Worm (Caenorhabditis elegans) whole organism, young adult: ENCODE measurements around the gene msp-3.

Experiments
- B0261.1 ChIP-seq: sonication (generic microtip); optimal IDR thresholded peaks from 2 replicates; lab custom pipeline; 2016; ENCODE audit warnings: mild to moderate bottlenecking, missing genetic modification characterization, moderate library complexity, missing compliant biosample characterization
- D2030.7 ChIP-seq: fragments of 200-800 bp; sonication (Bioruptor generic); IDR thresholded peaks from 2 replicates; pipeline ENCODE4 v1.3.6; 2022; ENCODE audit warnings: missing genetic modification reagents, missing genetic modification characterization, missing compliant biosample characterization
- F37B4.10 ChIP-seq: fragments of 200-800 bp; sonication (Bioruptor generic); IDR thresholded peaks from 2 replicates; pipeline ENCODE4 v1.3.6; 2022; ENCODE audit warnings: missing genetic modification characterization, missing compliant biosample characterization
- F55B11.4 ChIP-seq: sonication (generic microtip); optimal IDR thresholded peaks from 2 replicates; lab custom pipeline; 2016; ENCODE audit warnings: missing compliant biosample characterization, missing genetic modification characterization, borderline replicate concordance; ENCODE audit not compliant: insufficient read depth
- K12H6.12 ChIP-seq: fragments of 200-800 bp; sonication (Bioruptor generic); optimal IDR thresholded peaks from 2 replicates; lab custom pipeline; 2018; ENCODE audit warnings: mild to moderate bottlenecking, missing genetic modification characterization, missing compliant biosample characterization
- Y67H2A.10 ChIP-seq: fragments of 200-800 bp; sonication (Bioruptor generic); conservative IDR thresholded peaks from 2 replicates; pipeline ENCODE4 v1.3.6; 2022; ENCODE audit warnings: missing genetic modification reagents, missing genetic modification characterization, missing compliant biosample characterization
- Y79H2A.3 ChIP-seq: fragments of 200-800 bp; sonication (Bioruptor generic); conservative IDR thresholded peaks from 2 replicates; pipeline ENCODE4 v1.3.6; 2022; ENCODE audit warnings: missing genetic modification reagents, missing genetic modification characterization, missing compliant biosample characterization
- ama-1 ChIP-seq, 3 experiments: fragments of 150-350 bp in 1 of 3; sonication (generic microtip) in 2 of 3; optimal IDR thresholded peaks; 2 replicates each; lab custom pipeline; 2014 to 2018; ENCODE audit warnings: missing biosample characterization in 2 of 3, missing genetic modification characterization in 2 of 3, missing genetic modification reagents in 2 of 3
- atf-7 ChIP-seq: sonication (generic microtip); optimal IDR thresholded peaks from 2 replicates; lab custom pipeline; 2017; ENCODE audit warnings: mild to moderate bottlenecking, missing genetic modification characterization, missing compliant biosample characterization
- ceh-100 ChIP-seq: fragments of 200-800 bp; sonication (Bioruptor generic); IDR thresholded peaks from 2 replicates; pipeline ENCODE4 v1.3.6; 2022; ENCODE audit warnings: missing genetic modification reagents, missing genetic modification characterization, missing compliant biosample characterization
- lin-35 ChIP-seq, 3 experiments: fragments of 150-350 bp in 2 of 3; sonication (generic microtip) in 1 of 3; optimal IDR thresholded peaks; 2 replicates each; lab custom pipeline; 2014 to 2018; ENCODE audit warnings: missing biosample characterization in 3 of 3, missing genetic modification characterization in 3 of 3, missing genetic modification reagents in 3 of 3
- madf-3 ChIP-seq: fragments of 200-800 bp; sonication (Bioruptor generic); IDR thresholded peaks from 2 replicates; pipeline ENCODE4 v1.3.6; 2022; ENCODE audit warnings: missing genetic modification reagents, missing genetic modification characterization, missing compliant biosample characterization
- nfyb-1 ChIP-seq: fragments of 200-800 bp; sonication (Bioruptor generic); IDR thresholded peaks from 2 replicates; pipeline ENCODE4 v1.3.6; 2022; ENCODE audit warnings: missing genetic modification reagents, missing genetic modification characterization, missing compliant biosample characterization
- pha-4 ChIP-seq: fragments of 150-350 bp; sonication (generic microtip); optimal IDR thresholded peaks from 2 replicates; lab custom pipeline; 2014; ENCODE audit warnings: missing biosample characterization, missing genetic modification reagents, missing genetic modification characterization

- no peak for TF ChIP-seq nfyb-1
- no peak for TF ChIP-seq F55B11.4 (tag; lab: Kevin White, UChicago)
- TF ChIP-seq Y67H2A.10 (GFP tag; lab: Robert Waterston, UW), result no peak
- TF ChIP-seq D2030.7, result no peak
- no peak for TF ChIP-seq pha-4
- no peak for TF ChIP-seq lin-35 (GFP tag; optimal IDR thresholded peaks at IDR 0.05; lab: Kevin White, UChicago)
- no peak for TF ChIP-seq ama-1 (optimal IDR thresholded peaks at IDR 0.05; lab: Kevin White, UChicago)
- TF ChIP-seq ama-1 (GFP tag; optimal IDR thresholded peaks at IDR 0.05; lab: Kevin White, UChicago), result no peak
- no peak for TF ChIP-seq ceh-100
- no peak for TF ChIP-seq Y79H2A.3 (GFP tag; lab: Robert Waterston, UW)
- TF ChIP-seq madf-3, result no peak
- no peak for TF ChIP-seq K12H6.12
- no peak for TF ChIP-seq B0261.1 (tag; lab: Kevin White, UChicago)
- TF ChIP-seq atf-7, result no peak
- TF ChIP-seq F37B4.10 (GFP tag; lab: Robert Waterston, UW), result no peak
These were observed 38.4 kb downstream of the msp-3 start for ce11 chrII:4747697-4748096.
